Worm (Caenorhabditis elegans): Measurements from ENCODE around the gene C06C3.10.

The C06C3.10 gene

ce11 chrII:9346490-9346889, 30.6 kb downstream of the C06C3.10 start, which contains the start of gene F42A8.1:
TSS of gene F42A8.1 (minus strand) at chrII:9346590.
- no peak for TF ChIP-seq ahr-1 (tag; optimal IDR thresholded peaks at IDR 0.05)
- TF ChIP-seq hlh-6 (tag; optimal IDR thresholded peaks at IDR 0.05): no peak
- no peak for TF ChIP-seq C08G9.2 (tag; optimal IDR thresholded peaks at IDR 0.05)
- TF ChIP-seq unc-42 (tag; optimal IDR thresholded peaks at IDR 0.05): no peak
- no peak for TF ChIP-seq K02D7.2 (tag; optimal IDR thresholded peaks at IDR 0.05)
- no peak for TF ChIP-seq ama-1 (optimal IDR thresholded peaks at IDR 0.05)
- no peak for TF ChIP-seq pat-9 (tag; optimal IDR thresholded peaks at IDR 0.05)

- TF ChIP-seq hlh-13 (GFP tag; optimal IDR thresholded peaks at IDR 0.05): no peak
- TF ChIP-seq eyg-1 (tag; optimal IDR thresholded peaks at IDR 0.05): no peak
- no peak for TF ChIP-seq nhr-11 (tag; optimal IDR thresholded peaks at IDR 0.05)
- no peak for TF ChIP-seq ceh-34 (tag; optimal IDR thresholded peaks at IDR 0.05)
- TF ChIP-seq pha-2 (tag; optimal IDR thresholded peaks at IDR 0.05): no peak
- no peak for TF ChIP-seq K09A11.1 (tag; optimal IDR thresholded peaks at IDR 0.05; ENCODE audit: insufficient read depth)
- TF ChIP-seq che-1 (tag; optimal IDR thresholded peaks at IDR 0.05): no peak
- no peak for TF ChIP-seq ref-2 (tag; optimal IDR thresholded peaks at IDR 0.05)
- TF ChIP-seq hlh-30 (tag; optimal IDR thresholded peaks at IDR 0.05; ENCODE audit: insufficient read depth): no peak
- TF ChIP-seq ceh-9 (tag; optimal IDR thresholded peaks at IDR 0.05): no peak
Measured at ce11 chrII:9345794-9346193, 31.3 kb downstream of the C06C3.10 start.

ce11 chrII:9345116-9345515, 31.9 kb downstream of the C06C3.10 start:
- TF ChIP-seq ceh-48 (tag; optimal IDR thresholded peaks at IDR 0.05): no peak
- TF ChIP-seq che-1 (tag; optimal IDR thresholded peaks at IDR 0.05): no peak
- TF ChIP-seq ceh-14 (tag; optimal IDR thresholded peaks at IDR 0.05): no peak
- no peak for TF ChIP-seq ahr-1 (tag; optimal IDR thresholded peaks at IDR 0.05)
- TF ChIP-seq ceh-18 (tag; optimal IDR thresholded peaks at IDR 0.05): no peak
- TF ChIP-seq K09A11.1 (tag; optimal IDR thresholded peaks at IDR 0.05; ENCODE audit: insufficient read depth): no peak
- no peak for TF ChIP-seq ceh-24 (tag; optimal IDR thresholded peaks at IDR 0.05)
- no peak for TF ChIP-seq F13H6.1 (tag; optimal IDR thresholded peaks at IDR 0.05)

ce11 chrII:9343955-9344354, 33.1 kb downstream of the C06C3.10 start:
- TF ChIP-seq ceh-2 (tag; optimal IDR thresholded peaks at IDR 0.05) (no peak), ztf-16 (tag; optimal IDR thresholded peaks at IDR 0.05) (no peak), nhr-232 (tag; optimal IDR thresholded peaks at IDR 0.05) (no peak), ets-4 (tag; optimal IDR thresholded peaks at IDR 0.05) (no peak), K09A11.1 (tag; optimal IDR thresholded peaks at IDR 0.05; ENCODE audit: insufficient read depth) (no peak), sdc-2 (tag; optimal IDR thresholded peaks at IDR 0.05) (no peak), pros-1 (tag; optimal IDR thresholded peaks at IDR 0.05) (no peak), che-1 (tag; optimal IDR thresholded peaks at IDR 0.05) (no peak), pqm-1 (tag; optimal IDR thresholded peaks at IDR 0.05) (no peak), fkh-10 (GFP tag; optimal IDR thresholded peaks at IDR 0.05) (no peak), C38D4.7 (GFP tag; optimal IDR thresholded peaks at IDR 0.05) (no peak), K02D7.2 (tag; optimal IDR thresholded peaks at IDR 0.05) (no peak), dve-1 (tag; optimal IDR thresholded peaks at IDR 0.05) (no peak), ceh-22 (tag; optimal IDR thresholded peaks at IDR 0.05) (no peak), T23F11.4 (GFP tag; optimal IDR thresholded peaks at IDR 0.05) (no peak), gmeb-2 (tag; optimal IDR thresholded peaks at IDR 0.05) (no peak), hlh-6 (tag; optimal IDR thresholded peaks at IDR 0.05) (no peak)

- TF ChIP-seq K09A11.1 (tag; optimal IDR thresholded peaks at IDR 0.05; ENCODE audit: insufficient read depth) (no peak), fkh-10 (GFP tag; optimal IDR thresholded peaks at IDR 0.05) (no peak), hlh-13 (GFP tag; optimal IDR thresholded peaks at IDR 0.05) (no peak), lin-11 (tag; optimal IDR thresholded peaks at IDR 0.05) (no peak), T23F11.4 (GFP tag; optimal IDR thresholded peaks at IDR 0.05) (no peak)
Measured at ce11 chrII:9338859-9339258, 38.2 kb downstream of the C06C3.10 start, which contains the start of gene ttll-12. TSS of gene ttll-12 (plus strand) at chrII:9338997.

All from whole organism, late embryonic.